Worm (Caenorhabditis elegans): ENCODE measurements around the gene spt-5.

DNA sequence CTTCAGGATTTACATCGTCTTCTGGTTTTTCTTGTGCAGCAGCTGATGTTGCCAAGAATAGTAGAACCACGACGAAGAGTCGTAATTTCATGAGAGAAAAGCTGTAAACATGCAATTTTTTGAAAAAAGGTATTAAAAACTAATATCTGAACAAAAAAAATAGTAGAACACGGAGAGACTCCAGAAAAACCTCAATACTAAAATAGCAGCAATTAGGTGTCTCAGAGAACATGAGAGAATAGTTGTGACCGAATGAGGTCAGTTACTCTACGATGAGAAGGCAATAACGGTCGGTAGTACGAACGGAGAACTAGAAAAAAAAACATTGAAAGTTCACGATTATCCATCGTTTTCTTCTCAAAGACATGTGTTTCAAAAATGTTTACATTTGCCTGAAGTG, 22.2 kb upstream of the spt-5 start, which contains the start of gene tgn-38:
- TF ChIP-seq nhr-76 (tag; optimal IDR thresholded peaks at IDR 0.05) (no peak), snpc-4 (tag; optimal IDR thresholded peaks at IDR 0.05) (no peak)
